Fruit fly (Drosophila melanogaster) whole organism, embryonic: ENCODE measurements around the gene CG33643.

Source experiments
- Ada2b ChIP-seq: fragments of 200-800 bp; sonication (Bioruptor generic); IDR thresholded peaks from 2 replicates; pipeline ENCODE4 v1.3.6; 2022; ENCODE audit warnings: missing biosample characterization, missing genetic modification characterization
- Awh ChIP-seq: fragments of 200-800 bp; sonication (Bioruptor generic); IDR thresholded peaks from 2 replicates; pipeline ENCODE4, ENCODE4 v1.3.6; 2022; ENCODE audit warnings: missing biosample characterization, missing genetic modification characterization
- CG10565 ChIP-seq: fragments of 200-800 bp; sonication (Bioruptor generic); optimal IDR thresholded peaks from 3 replicates; lab custom pipeline; 2016; ENCODE audit warnings: missing biosample characterization, mild to moderate bottlenecking, missing genetic modification characterization
- CG10654 ChIP-seq: fragments of 200-800 bp; sonication (Bioruptor generic); optimal IDR thresholded peaks from 2 replicates; lab custom pipeline; 2016; ENCODE audit warnings: missing biosample characterization, missing genetic modification characterization
- CG11085 ChIP-seq: fragments of 200-800 bp; sonication (Bioruptor generic); IDR thresholded peaks from 2 replicates; pipeline ENCODE4 v1.3.6; 2022; ENCODE audit warnings: missing biosample characterization, missing genetic modification characterization
- CG12299 ChIP-seq: fragments of 200-800 bp; sonication (Bioruptor generic); optimal IDR thresholded peaks from 2 replicates; lab custom pipeline; 2018; ENCODE audit warnings: missing biosample characterization, mild to moderate bottlenecking, missing genetic modification characterization
- CG13287 ChIP-seq: fragments of 200-800 bp; sonication (Bioruptor generic); IDR thresholded peaks from 2 replicates; pipeline ENCODE4 v1.3.6; 2022; ENCODE audit warnings: missing biosample characterization, missing genetic modification characterization; ENCODE audit not compliant: partially characterized antibody
- CG14860 ChIP-seq: fragments of 200-800 bp; sonication (Bioruptor generic); IDR thresholded peaks from 3 replicates; pipeline ENCODE4 v1.3.6; 2022; ENCODE audit warnings: missing biosample characterization, missing genetic modification characterization; ENCODE audit not compliant: partially characterized antibody
- CG14965 ChIP-seq: fragments of 200-800 bp; sonication (Bioruptor generic); optimal IDR thresholded peaks from 2 replicates; lab custom pipeline; 2016; ENCODE audit warnings: missing biosample characterization, missing genetic modification characterization, borderline replicate concordance
- CG17802 ChIP-seq: fragments of 200-800 bp; sonication (Bioruptor generic); optimal IDR thresholded peaks from 2 replicates; lab custom pipeline; 2018; ENCODE audit warnings: missing biosample characterization, mild to moderate bottlenecking, missing genetic modification characterization, moderate library complexity
- CG18262 ChIP-seq: fragments of 200-800 bp; optimal IDR thresholded peaks from 3 replicates; lab custom pipeline; 2019; ENCODE audit warnings: missing biosample characterization, mild to moderate bottlenecking, missing genetic modification characterization, moderate library complexity
- CG32767 ChIP-seq: fragments of 200-800 bp; sonication (Bioruptor generic); IDR thresholded peaks from 2 replicates; pipeline ENCODE4 v1.3.6; 2022; ENCODE audit warnings: missing biosample characterization, missing genetic modification characterization
- CG3407 ChIP-seq: fragments of 200-800 bp; sonication (Bioruptor generic); optimal IDR thresholded peaks from 2 replicates; lab custom pipeline; 2018; ENCODE audit warnings: missing biosample characterization, mild to moderate bottlenecking, missing genetic modification characterization
- CG42726 ChIP-seq: fragments of 200-800 bp; sonication (Bioruptor generic); IDR thresholded peaks from 2 replicates; pipeline ENCODE4 v1.3.6; 2022; ENCODE audit warnings: missing biosample characterization, missing genetic modification characterization; ENCODE audit not compliant: partially characterized antibody
- CG4707 ChIP-seq: fragments of 200-800 bp; sonication (Bioruptor generic); optimal IDR thresholded peaks from 2 replicates; lab custom pipeline; 2018; ENCODE audit warnings: missing biosample characterization, mild to moderate bottlenecking, missing genetic modification characterization, moderate library complexity
- CG4820 ChIP-seq: fragments of 200-800 bp; sonication (Bioruptor generic); optimal IDR thresholded peaks from 3 replicates; lab custom pipeline; 2016; ENCODE audit warnings: missing biosample characterization, missing genetic modification characterization
- CG4854 ChIP-seq: fragments of 200-800 bp; sonication (Bioruptor generic); optimal IDR thresholded peaks from 2 replicates; lab custom pipeline; 2016; ENCODE audit warnings: missing biosample characterization, missing genetic modification characterization, inconsistent platforms
- CG5180 ChIP-seq: fragments of 200-800 bp; sonication (Bioruptor generic); optimal IDR thresholded peaks from 3 replicates; lab custom pipeline; 2017; ENCODE audit warnings: missing biosample characterization, missing genetic modification characterization, mild to moderate bottlenecking, moderate library complexity, missing genetic modification reagents
- CG6813 ChIP-seq: fragments of 200-800 bp; sonication (Bioruptor generic); optimal IDR thresholded peaks from 2 replicates; lab custom pipeline; 2017; ENCODE audit warnings: missing biosample characterization, missing genetic modification characterization, mild to moderate bottlenecking, moderate library complexity, missing genetic modification reagents
- CG7839 ChIP-seq: fragments of 200-800 bp; sonication (Bioruptor generic); optimal IDR thresholded peaks from 3 replicates; lab custom pipeline; 2018; ENCODE audit warnings: missing biosample characterization, mild to moderate bottlenecking, missing genetic modification characterization, moderate library complexity
- D19B ChIP-seq: fragments of 200-800 bp; sonication (Bioruptor generic); optimal IDR thresholded peaks from 2 replicates; lab custom pipeline; 2017; ENCODE audit warnings: missing biosample characterization, mild to moderate bottlenecking, missing genetic modification characterization
- HLHmδ ChIP-seq: fragments of 200-800 bp; sonication (Bioruptor generic); optimal IDR thresholded peaks from 2 replicates; lab custom pipeline; 2018; ENCODE audit warnings: missing biosample characterization, mild to moderate bottlenecking, missing genetic modification characterization, moderate library complexity
- Hr39 ChIP-seq: fragments of >200 bp; optimal IDR thresholded peaks from 2 replicates; lab custom pipeline; 2017
- Hr51 ChIP-seq, 2 experiments: fragments of 200-800 bp; sonication (Bioruptor generic); optimal IDR thresholded peaks; 2 replicates in 1 of 2; 3 replicates in 1 of 2; lab custom pipeline; 2016 to 2018; ENCODE audit warnings: missing biosample characterization in 2 of 2, missing genetic modification characterization in 2 of 2, mild to moderate bottlenecking in 1 of 2, moderate library complexity in 1 of 2
- Nf-YA ChIP-seq: fragments of 200-800 bp; sonication (Bioruptor generic); IDR thresholded peaks from 2 replicates; pipeline ENCODE4 v1.3.6; 2022; ENCODE audit warnings: missing biosample characterization, missing genetic modification characterization
- Nf-YB ChIP-seq: fragments of 200-800 bp; sonication (Bioruptor generic); optimal IDR thresholded peaks from 3 replicates; lab custom pipeline; 2019; ENCODE audit warnings: missing biosample characterization, mild to moderate bottlenecking, missing genetic modification characterization, moderate library complexity
- Poxn ChIP-seq: fragments of 200-800 bp; sonication (Bioruptor generic); IDR thresholded peaks from 2 replicates; pipeline ENCODE4 v1.3.6; 2022; ENCODE audit warnings: missing biosample characterization, missing genetic modification characterization
- Rfx ChIP-seq: fragments of 200-800 bp; sonication (Bioruptor generic); IDR thresholded peaks from 2 replicates; pipeline ENCODE4 v1.3.6; 2022; ENCODE audit warnings: missing biosample characterization, missing genetic modification characterization
- Usf ChIP-seq: fragments of 200-800 bp; sonication (Bioruptor generic); optimal IDR thresholded peaks from 2 replicates; lab custom pipeline; 2017; ENCODE audit warnings: missing genotype, missing biosample characterization, missing genetic modification characterization
- Vsx1 ChIP-seq: fragments of 200-800 bp; sonication (Bioruptor generic); optimal IDR thresholded peaks from 2 replicates; lab custom pipeline; 2017; ENCODE audit warnings: missing biosample characterization, mild to moderate bottlenecking, missing genetic modification characterization, missing genetic modification reagents
- ap ChIP-seq: fragments of 200-800 bp; sonication (Bioruptor generic); IDR thresholded peaks from 2 replicates; pipeline ENCODE4 v1.3.6; 2022; ENCODE audit warnings: missing biosample characterization, missing genetic modification characterization
- chif ChIP-seq, 2 experiments: fragments of 200-800 bp; sonication (Bioruptor generic); optimal IDR thresholded peaks; 3 replicates each; lab custom pipeline; 2016; ENCODE audit warnings: missing biosample characterization in 2 of 2, missing genetic modification characterization in 2 of 2
- crc ChIP-seq: fragments of 200-800 bp; sonication (Bioruptor generic); optimal IDR thresholded peaks from 2 replicates; lab custom pipeline; 2016; ENCODE audit warnings: missing biosample characterization, missing genetic modification characterization
- da ChIP-seq: fragments of 200-800 bp; sonication (Bioruptor generic); optimal IDR thresholded peaks from 2 replicates; lab custom pipeline; 2016; ENCODE audit warnings: missing biosample characterization, missing genetic modification characterization
- dati ChIP-seq: fragments of 200-800 bp; sonication (Bioruptor generic); IDR thresholded peaks from 2 replicates; pipeline ENCODE4 v1.3.6; 2022; ENCODE audit warnings: missing biosample characterization, missing genetic modification characterization
- fru ChIP-seq: fragments of >200 bp; optimal IDR thresholded peaks from 2 replicates; lab custom pipeline; 2017
- gfzf ChIP-seq: fragments of 200-800 bp; sonication (Bioruptor generic); optimal IDR thresholded peaks from 2 replicates; lab custom pipeline; 2016; ENCODE audit warnings: missing biosample characterization, mild to moderate bottlenecking, missing genetic modification characterization, moderate library complexity
- jigr1 ChIP-seq: fragments of 200-800 bp; sonication (Bioruptor generic); IDR thresholded peaks from 3 replicates; pipeline ENCODE4 v1.3.6; 2022; ENCODE audit warnings: missing biosample characterization, missing genetic modification characterization
- lola ChIP-seq, 3 experiments: fragments of >200 bp in 2 of 3; fragments of 200-800 bp in 1 of 3; sonication (Bioruptor generic) in 1 of 3; optimal IDR thresholded peaks; 2 replicates each; lab custom pipeline; 2017 to 2019; ENCODE audit warnings: missing biosample characterization in 3 of 3, missing genetic modification characterization in 3 of 3, mild to moderate bottlenecking in 1 of 3, moderate library complexity in 1 of 3
- luna ChIP-seq: fragments of 200-800 bp; sonication (Bioruptor generic); optimal IDR thresholded peaks from 2 replicates; lab custom pipeline; 2016; ENCODE audit warnings: missing biosample characterization, missing genetic modification characterization
- nau ChIP-seq: fragments of 200-800 bp; sonication (Bioruptor generic); optimal IDR thresholded peaks from 3 replicates; lab custom pipeline; 2017; ENCODE audit warnings: missing biosample characterization, mild to moderate bottlenecking, missing genetic modification characterization, missing genetic modification reagents
- nmo ChIP-seq: fragments of 200-800 bp; sonication (Bioruptor generic); optimal IDR thresholded peaks from 2 replicates; lab custom pipeline; 2018; ENCODE audit warnings: missing biosample characterization, mild to moderate bottlenecking, missing genetic modification characterization, moderate library complexity
- p53 ChIP-seq: fragments of 200-800 bp; sonication (Bioruptor generic); optimal IDR thresholded peaks from 2 replicates; lab custom pipeline; 2016; ENCODE audit warnings: missing biosample characterization, missing genetic modification characterization
- pho ChIP-seq: fragments of 200-800 bp; sonication (Bioruptor generic); optimal IDR thresholded peaks from 2 replicates; lab custom pipeline; 2016; ENCODE audit warnings: missing biosample characterization, missing genetic modification characterization
- psq ChIP-seq: fragments of 200-800 bp; sonication (Bioruptor generic); optimal IDR thresholded peaks from 2 replicates; lab custom pipeline; 2017; ENCODE audit warnings: missing biosample characterization, missing genetic modification characterization
- slou ChIP-seq: fragments of 200-800 bp; sonication (Bioruptor generic); optimal IDR thresholded peaks from 3 replicates; lab custom pipeline; 2016; ENCODE audit warnings: missing biosample characterization, missing genetic modification characterization
- sob ChIP-seq: fragments of 200-800 bp; sonication (Bioruptor generic); IDR thresholded peaks from 2 replicates; pipeline ENCODE4 v1.3.6; 2022; ENCODE audit warnings: missing biosample characterization, missing genetic modification characterization
- stwl ChIP-seq: fragments of 200-800 bp; sonication (Bioruptor generic); optimal IDR thresholded peaks from 3 replicates; lab custom pipeline; 2018; ENCODE audit warnings: missing biosample characterization, mild to moderate bottlenecking, missing genetic modification characterization, moderate library complexity
- wor ChIP-seq: fragments of 200-800 bp; sonication (Bioruptor generic); IDR thresholded peaks from 2 replicates; pipeline ENCODE4 v1.3.6; 2022; ENCODE audit warnings: missing biosample characterization, missing genetic modification characterization

CG33643 gene

dm6 chr2L:13514945-13515687, 15.8 kb upstream of the CG33643 start (continued):
- TF ChIP-seq psq (GFP tag; lab: Kevin White, UChicago) (peak; percentile 20), Awh (GFP tag; lab: Robert Waterston, UW) (peak; percentile 85), dati (GFP tag; lab: Robert Waterston, UW) (peak; percentile 52), pho (GFP tag; lab: Kevin White, UChicago) (peak; percentile 2), jigr1 (peak; percentile 26; the same call in 1 of the 3 replicates), CG13287 (no peak), Hr51 (GFP tag; optimal IDR thresholded peaks at IDR 0.05; lab: Kevin White, UChicago) (peak; percentile 21 to 79), CG5180 (GFP tag; lab: Kevin White, UChicago) (peak; percentile 62), CG14860 (GFP tag; lab: Robert Waterston, UW) (no peak), CG12299 (tag; lab: Kevin White, UChicago) (no peak), sob (GFP tag; lab: Robert Waterston, UW) (peak; percentile 42), stwl (tag; lab: Kevin White, UChicago) (peak; percentile 4), luna (GFP tag; lab: Kevin White, UChicago) (no peak), CG14965 (GFP tag; lab: Kevin White, UChicago) (peak; percentile 57), D19B (GFP tag; lab: Kevin White, UChicago) (peak; percentile 40), CG4707 (GFP tag; lab: Kevin White, UChicago) (no peak), Nf-YB (GFP tag; lab: Kevin White, UChicago) (no peak), CG42726 (no peak), CG10654 (GFP tag; lab: Kevin White, UChicago) (peak; percentile 61), CG3407 (GFP tag; lab: Kevin White, UChicago) (no peak), fru (no peak), crc (GFP tag; lab: Kevin White, UChicago) (peak; percentile 79), wor (GFP tag; lab: Robert Waterston, UW) (peak; percentile 41), CG11085 (GFP tag; lab: Robert Waterston, UW) (peak; percentile 59), ap (peak; percentile 62), gfzf (no peak), Hr39 (no peak), p53 (GFP tag; lab: Kevin White, UChicago) (peak; percentile 56), CG10565 (GFP tag; lab: Kevin White, UChicago) (peak; percentile 3), HLHmδ (GFP tag; lab: Kevin White, UChicago) (no peak), Poxn (GFP tag; lab: Robert Waterston, UW) (peak; percentile 51; the same call in 1 of the 2 replicates), lola (GFP tag; optimal IDR thresholded peaks at IDR 0.05; lab: Kevin White, UChicago) (no peak), chif (GFP tag; optimal IDR thresholded peaks at IDR 0.05; lab: Kevin White, UChicago) (peak; percentile 43 to 68), nmo (GFP tag; lab: Kevin White, UChicago) (peak; percentile 86), CG32767 (peak; percentile 72; the same call in 1 of the 2 replicates), Usf (GFP tag; lab: Kevin White, UChicago) (no peak), CG6813 (peak; percentile 55), Vsx1 (GFP tag; lab: Kevin White, UChicago) (peak; percentile 14), CG17802 (peak; percentile 66), CG7839 (tag; lab: Kevin White, UChicago) (peak; percentile 86), nau (GFP tag; lab: Kevin White, UChicago) (peak; percentile 55), da (GFP tag; lab: Kevin White, UChicago) (peak; percentile 48), Rfx (peak; percentile 79), CG18262 (tag; lab: Kevin White, UChicago) (peak; percentile 81), CG4854 (peak; percentile 80), slou (GFP tag; lab: Kevin White, UChicago) (peak; percentile 77), Nf-YA (GFP tag; lab: Robert Waterston, UW) (peak; percentile 61), Ada2b (peak; percentile 92), CG4820 (peak; percentile 81)
